Fruit fly (Drosophila melanogaster): ENCODE results near the gene Inx2.

Gene Inx2

DNA sequence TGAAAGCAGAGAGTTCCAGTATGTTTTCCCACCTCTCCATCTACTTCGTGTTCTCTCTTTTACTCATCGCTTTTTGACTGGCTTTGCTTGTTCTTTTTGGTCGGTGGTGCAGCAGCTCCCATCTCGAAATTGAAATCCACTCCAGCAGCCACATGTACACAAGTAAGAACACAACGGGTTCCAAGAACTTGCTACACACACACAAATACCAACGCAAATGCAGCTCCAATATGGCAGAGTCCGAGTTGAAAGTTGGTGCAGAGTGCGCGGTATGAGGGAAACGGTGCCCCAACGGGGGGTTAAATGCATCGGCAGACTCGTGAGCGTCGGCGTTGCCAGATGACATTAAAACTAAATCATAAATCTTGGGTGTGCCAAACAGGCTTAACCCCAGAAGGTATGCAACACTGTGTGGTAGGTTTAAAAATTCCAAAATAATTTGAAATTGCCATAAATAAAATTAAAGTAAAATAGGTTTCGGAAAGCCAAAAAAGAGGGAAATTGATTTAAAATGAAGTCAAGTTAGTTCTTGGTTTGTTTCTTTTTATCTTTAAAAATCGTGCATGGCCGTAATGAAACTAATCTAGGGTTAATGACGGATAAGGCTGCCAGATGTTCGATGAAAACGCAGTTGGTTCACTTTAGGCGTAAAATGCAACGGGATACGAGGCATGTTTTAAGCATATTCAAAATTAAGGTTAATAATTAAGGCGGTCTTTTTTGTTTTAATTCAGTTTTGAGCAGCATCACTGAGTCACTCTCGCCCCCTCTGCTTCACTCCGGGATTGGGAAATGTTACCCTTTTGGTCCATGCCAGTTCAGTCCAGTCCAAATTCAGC lies 600 bp upstream of the Inx2 start (continued):
- TF ChIP-seq hth (optimal IDR thresholded peaks at IDR 0.05) (no peak), Hmx (GFP tag; optimal IDR thresholded peaks at IDR 0.05) (no peak), CG3407 (GFP tag; optimal IDR thresholded peaks at IDR 0.05) (no peak), CG18011 (GFP tag; optimal IDR thresholded peaks at IDR 0.05) (no peak), ken (GFP tag; IDR thresholded peaks at IDR 0.05) (no peak), chinmo (GFP tag; IDR thresholded peaks at IDR 0.05; ENCODE audit: partially characterized antibody) (no peak), sna (GFP tag; IDR thresholded peaks at IDR 0.05; ENCODE audit: partially characterized antibody) (no peak), CG12236 (GFP tag; optimal IDR thresholded peaks at IDR 0.05) (peak; percentile 14), gsb (GFP tag; IDR thresholded peaks at IDR 0.05) (no peak), tin (GFP tag; optimal IDR thresholded peaks at IDR 0.05) (no peak), CG12071 (GFP tag; optimal IDR thresholded peaks at IDR 0.05) (no peak), ci (GFP tag; IDR thresholded peaks at IDR 0.05) (peak; percentile 23; the same call in 1 of the 3 replicates), nerfin-2 (GFP tag; IDR thresholded peaks at IDR 0.05; ENCODE audit: partially characterized antibody) (no peak), pan (optimal IDR thresholded peaks at IDR 0.05) (no peak), pan (GFP tag; optimal IDR thresholded peaks at IDR 0.05 in 1 of 2, IDR thresholded peaks at IDR 0.05 in 1 of 2) (peak in 1 of 2 experiments; percentile 5), gcm (GFP tag; optimal IDR thresholded peaks at IDR 0.05) (no peak), CG1233 (GFP tag; optimal IDR thresholded peaks at IDR 0.05) (no peak), vfl (GFP tag; optimal IDR thresholded peaks at IDR 0.05) (no peak), danr (GFP tag; IDR thresholded peaks at IDR 0.05) (no peak), CG1602 (GFP tag; optimal IDR thresholded peaks at IDR 0.05) (peak; percentile 14), trh (GFP tag; optimal IDR thresholded peaks at IDR 0.05) (no peak), CG10462 (GFP tag; optimal IDR thresholded peaks at IDR 0.05) (no peak), Blimp-1 (GFP tag; optimal IDR thresholded peaks at IDR 0.05) (no peak), Fer3 (tag; optimal IDR thresholded peaks at IDR 0.05) (peak; percentile 21), CG30431 (GFP tag; optimal IDR thresholded peaks at IDR 0.05) (peak; percentile 6), Oli (tag; optimal IDR thresholded peaks at IDR 0.05) (peak; percentile 61), jumu (GFP tag; optimal IDR thresholded peaks at IDR 0.05) (no peak), sd (tag; optimal IDR thresholded peaks at IDR 0.05) (no peak), CG11560 (tag; IDR thresholded peaks at IDR 0.05) (no peak), CG18764 (GFP tag; optimal IDR thresholded peaks at IDR 0.05) (no peak), Lhr (GFP tag; optimal IDR thresholded peaks at IDR 0.05) (peak; percentile 19), CG16779 (GFP tag; IDR thresholded peaks at IDR 0.05) (no peak), fru (optimal IDR thresholded peaks at IDR 0.05) (no peak), H15 (GFP tag; IDR thresholded peaks at IDR 0.05) (no peak), oc (tag; optimal IDR thresholded peaks at IDR 0.05) (peak; percentile 12), zfh2 (GFP tag; optimal IDR thresholded peaks at IDR 0.05) (no peak), CG8089 (GFP tag; optimal IDR thresholded peaks at IDR 0.05) (no peak), CG10565 (GFP tag; optimal IDR thresholded peaks at IDR 0.05) (no peak), lmd (GFP tag; IDR thresholded peaks at IDR 0.05) (0 out of 2 replicates have a peak, but pooled peaks have one; percentile 14), CG6854 (GFP tag; optimal IDR thresholded peaks at IDR 0.05) (no peak), CG15696 (tag; optimal IDR thresholded peaks at IDR 0.05) (peak; percentile 7), sima (GFP tag; optimal IDR thresholded peaks at IDR 0.05) (no peak), NC2β (GFP tag; optimal IDR thresholded peaks at IDR 0.05) (no peak), Chrac-16 (GFP tag; optimal IDR thresholded peaks at IDR 0.05) (no peak), GATAe (GFP tag; conservative IDR thresholded peaks at IDR 0.05) (no peak), HHEX (GFP tag; optimal IDR thresholded peaks at IDR 0.05) (no peak), eyg (GFP tag; optimal IDR thresholded peaks at IDR 0.05) (no peak), CG5180 (GFP tag; optimal IDR thresholded peaks at IDR 0.05) (no peak), CG32772 (GFP tag; IDR thresholded peaks at IDR 0.05) (no peak), Dll (GFP tag; IDR thresholded peaks at IDR 0.05; ENCODE audit: partially characterized antibody) (no peak)
